Fruit fly (Drosophila melanogaster) whole organism, embryonic: ENCODE measurements around the gene MtnB.
A peak's percentile ranks its signal among the peaks of the same experiment; 100 is the strongest.

Experiments
- Blimp-1 ChIP-seq: fragments of 200-800 bp; sonication (Bioruptor generic); optimal IDR thresholded peaks from 3 replicates; lab custom pipeline; 2018; ENCODE audit warnings: missing biosample characterization, missing genetic modification characterization, mild to moderate bottlenecking, moderate library complexity, missing genetic modification reagents
- BtbVII ChIP-seq: fragments of 200-800 bp; sonication (Bioruptor generic); optimal IDR thresholded peaks from 3 replicates; lab custom pipeline; 2017; ENCODE audit warnings: missing biosample characterization, mild to moderate bottlenecking, missing genetic modification characterization
- CG11093 ChIP-seq: fragments of 200-800 bp; sonication (Bioruptor generic); IDR thresholded peaks from 3 replicates; pipeline ENCODE4 v1.3.6; 2022; ENCODE audit warnings: missing biosample characterization, missing genetic modification characterization
- CG11398 ChIP-seq: fragments of 200-800 bp; sonication (Bioruptor generic); optimal IDR thresholded peaks from 2 replicates; lab custom pipeline; 2016; ENCODE audit warnings: missing biosample characterization, missing genetic modification characterization
- CG12744 ChIP-seq: fragments of 200-800 bp; sonication (Bioruptor generic); optimal IDR thresholded peaks from 2 replicates; lab custom pipeline; 2016; ENCODE audit warnings: missing biosample characterization, missing genetic modification characterization
- CG13296 ChIP-seq: fragments of 200-800 bp; sonication (Bioruptor generic); optimal IDR thresholded peaks from 3 replicates; lab custom pipeline; 2018; ENCODE audit warnings: missing biosample characterization, mild to moderate bottlenecking, missing genetic modification characterization
- CG13775 ChIP-seq: fragments of 200-800 bp; sonication (Bioruptor generic); optimal IDR thresholded peaks from 3 replicates; lab custom pipeline; 2017; ENCODE audit warnings: missing biosample characterization, mild to moderate bottlenecking, missing genetic modification characterization
- CG1529 ChIP-seq: fragments of 200-800 bp; sonication (Bioruptor generic); optimal IDR thresholded peaks from 3 replicates; lab custom pipeline; 2018; ENCODE audit warnings: missing biosample characterization, missing genetic modification characterization
- CG17568 ChIP-seq: fragments of 200-800 bp; sonication (Bioruptor generic); optimal IDR thresholded peaks from 2 replicates; lab custom pipeline; 2018; ENCODE audit warnings: missing biosample characterization, mild to moderate bottlenecking, missing genetic modification characterization, moderate library complexity
- CG2199 ChIP-seq: fragments of 200-800 bp; sonication (Bioruptor generic); IDR thresholded peaks from 3 replicates; pipeline ENCODE4 v1.3.6; 2022; ENCODE audit warnings: missing biosample characterization, missing genetic modification characterization
- CG2875 ChIP-seq: fragments of 200-800 bp; sonication (Bioruptor generic); optimal IDR thresholded peaks from 2 replicates; lab custom pipeline; 2017; ENCODE audit warnings: missing biosample characterization, mild to moderate bottlenecking, missing genetic modification characterization, missing genetic modification reagents
- CG3065 ChIP-seq: fragments of 200-800 bp; sonication (Bioruptor generic); optimal IDR thresholded peaks from 2 replicates; lab custom pipeline; 2016; ENCODE audit warnings: missing biosample characterization, missing genetic modification characterization
- CG33557 ChIP-seq: fragments of 200-800 bp; sonication (Bioruptor generic); optimal IDR thresholded peaks from 2 replicates; lab custom pipeline; 2019; ENCODE audit warnings: missing biosample characterization, mild to moderate bottlenecking, missing genetic modification characterization, moderate library complexity
- CG3407 ChIP-seq: fragments of 200-800 bp; sonication (Bioruptor generic); optimal IDR thresholded peaks from 2 replicates; lab custom pipeline; 2018; ENCODE audit warnings: missing biosample characterization, mild to moderate bottlenecking, missing genetic modification characterization
- CG4707 ChIP-seq: fragments of 200-800 bp; sonication (Bioruptor generic); optimal IDR thresholded peaks from 2 replicates; lab custom pipeline; 2018; ENCODE audit warnings: missing biosample characterization, mild to moderate bottlenecking, missing genetic modification characterization, moderate library complexity
- CG6813 ChIP-seq: fragments of 200-800 bp; sonication (Bioruptor generic); optimal IDR thresholded peaks from 2 replicates; lab custom pipeline; 2017; ENCODE audit warnings: missing biosample characterization, missing genetic modification characterization, mild to moderate bottlenecking, moderate library complexity, missing genetic modification reagents
- CG8281 ChIP-seq: fragments of 200-800 bp; sonication (Bioruptor generic); optimal IDR thresholded peaks from 2 replicates; lab custom pipeline; 2018; ENCODE audit warnings: missing biosample characterization, mild to moderate bottlenecking, missing genetic modification characterization, moderate library complexity
- CG8359 ChIP-seq: fragments of 200-800 bp; sonication (Bioruptor generic); optimal IDR thresholded peaks from 2 replicates; lab custom pipeline; 2017; ENCODE audit warnings: missing biosample characterization, mild to moderate bottlenecking, missing genetic modification characterization, borderline replicate concordance
- CG9727 ChIP-seq: fragments of 200-800 bp; sonication (Bioruptor generic); optimal IDR thresholded peaks from 3 replicates; lab custom pipeline; 2017; ENCODE audit warnings: missing biosample characterization, mild to moderate bottlenecking, missing genetic modification characterization
- Camta ChIP-seq: fragments of 200-800 bp; sonication (Bioruptor generic); optimal IDR thresholded peaks from 2 replicates; lab custom pipeline; 2016; ENCODE audit warnings: missing biosample characterization, missing genetic modification characterization
- D ChIP-seq, 2 experiments: fragments of 200-800 bp in 1 of 2; fragments of >200 bp in 1 of 2; sonication (Bioruptor generic) in 1 of 2; optimal IDR thresholded peaks; 2 replicates in 1 of 2; 3 replicates in 1 of 2; lab custom pipeline; 2017; ENCODE audit warnings: mild to moderate bottlenecking in 1 of 2, missing biosample characterization in 1 of 2, missing genetic modification characterization in 1 of 2, missing genetic modification reagents in 1 of 2
- D19A ChIP-seq: fragments of 200-800 bp; optimal IDR thresholded peaks from 3 replicates; lab custom pipeline; 2019; ENCODE audit warnings: missing biosample characterization, mild to moderate bottlenecking, missing genetic modification characterization, moderate library complexity
- Fer2 ChIP-seq: fragments of 200-800 bp; sonication (Bioruptor generic); optimal IDR thresholded peaks from 2 replicates; lab custom pipeline; 2018; ENCODE audit warnings: missing biosample characterization, mild to moderate bottlenecking, missing genetic modification characterization, moderate library complexity
- Hr39 ChIP-seq: fragments of >200 bp; optimal IDR thresholded peaks from 2 replicates; lab custom pipeline; 2017
- Hr78 ChIP-seq, 2 experiments: fragments of 200-800 bp in 1 of 2; fragments of >200 bp in 1 of 2; sonication (Bioruptor generic) in 1 of 2; optimal IDR thresholded peaks; 2 replicates each; lab custom pipeline; 2017 to 2019; ENCODE audit warnings: missing biosample characterization in 2 of 2, missing genetic modification characterization in 2 of 2, mild to moderate bottlenecking in 1 of 2, moderate library complexity in 1 of 2
- MTF-1 ChIP-seq: fragments of 200-800 bp; sonication (Bioruptor generic); optimal IDR thresholded peaks from 2 replicates; lab custom pipeline; 2018; ENCODE audit warnings: missing biosample characterization, mild to moderate bottlenecking, missing genetic modification characterization, borderline replicate concordance
- NC2α ChIP-seq: fragments of 200-800 bp; sonication (Bioruptor generic); optimal IDR thresholded peaks from 2 replicates; lab custom pipeline; 2016; ENCODE audit warnings: missing biosample characterization, missing genetic modification characterization
- NC2β ChIP-seq: fragments of 200-800 bp; sonication (Bioruptor generic); optimal IDR thresholded peaks from 2 replicates; lab custom pipeline; 2016; ENCODE audit warnings: missing biosample characterization, missing genetic modification characterization
- NFAT ChIP-seq: fragments of 200-800 bp; sonication (Bioruptor generic); IDR thresholded peaks from 2 replicates; pipeline ENCODE4 v1.3.6; 2022; ENCODE audit warnings: missing biosample characterization, missing genetic modification characterization
- Opbp ChIP-seq: fragments of 200-800 bp; sonication (Bioruptor generic); IDR thresholded peaks from 3 replicates; pipeline ENCODE4 v1.3.6; 2022; ENCODE audit warnings: missing biosample characterization, missing genetic modification characterization; ENCODE audit not compliant: partially characterized antibody
- Ptx1 ChIP-seq: fragments of 200-800 bp; sonication (Bioruptor generic); IDR thresholded peaks from 2 replicates; pipeline ENCODE4 v1.3.6; 2022; ENCODE audit warnings: missing biosample characterization, missing genetic modification characterization
- Six4 ChIP-seq: fragments of 200-800 bp; sonication (Bioruptor generic); optimal IDR thresholded peaks from 2 replicates; lab custom pipeline; 2016; ENCODE audit warnings: missing biosample characterization, missing genetic modification characterization
- Ssrp ChIP-seq: fragments of 200-800 bp; sonication (Bioruptor generic); optimal IDR thresholded peaks from 2 replicates; lab custom pipeline; 2018; ENCODE audit warnings: missing biosample characterization, mild to moderate bottlenecking, missing genetic modification characterization, moderate library complexity
- Trl ChIP-seq, 3 experiments: fragments of >200 bp in 2 of 3; fragments of 200-800 bp in 1 of 3; sonication (Bioruptor generic) in 1 of 3; optimal IDR thresholded peaks; 2 replicates in 1 of 3; 3 replicates in 2 of 3; lab custom pipeline; 2016 to 2017; ENCODE audit warnings: missing biosample characterization in 1 of 3, missing genetic modification characterization in 1 of 3
- Xbp1 ChIP-seq: fragments of 200-800 bp; sonication (Bioruptor generic); optimal IDR thresholded peaks from 3 replicates; lab custom pipeline; 2016; ENCODE audit warnings: missing biosample characterization, mild to moderate bottlenecking, missing genetic modification characterization
- fd102C ChIP-seq: fragments of 200-800 bp; sonication (Bioruptor generic); optimal IDR thresholded peaks from 2 replicates; lab custom pipeline; 2018; ENCODE audit warnings: missing biosample characterization, mild to moderate bottlenecking, missing genetic modification characterization, moderate library complexity
- fd64A ChIP-seq: fragments of 200-800 bp; sonication (Bioruptor generic); optimal IDR thresholded peaks from 3 replicates; lab custom pipeline; 2018; ENCODE audit warnings: missing biosample characterization, mild to moderate bottlenecking, missing genetic modification characterization
- lab ChIP-seq: fragments of 200-800 bp; sonication (Bioruptor generic); optimal IDR thresholded peaks from 3 replicates; lab custom pipeline; 2017; ENCODE audit warnings: missing biosample characterization, missing genetic modification characterization, mild to moderate bottlenecking, moderate library complexity, missing genetic modification reagents
- mirr ChIP-seq: fragments of 200-800 bp; sonication (Bioruptor generic); optimal IDR thresholded peaks from 3 replicates; lab custom pipeline; 2018; ENCODE audit warnings: missing biosample characterization, mild to moderate bottlenecking, missing genetic modification characterization
- row ChIP-seq: fragments of 200-800 bp; sonication (Bioruptor generic); IDR thresholded peaks from 3 replicates; pipeline ENCODE4 v1.3.6; 2022; ENCODE audit warnings: missing biosample characterization, missing genetic modification characterization
- scrt ChIP-seq: fragments of 200-800 bp; sonication (Bioruptor generic); optimal IDR thresholded peaks from 2 replicates; lab custom pipeline; 2018; ENCODE audit warnings: missing biosample characterization, mild to moderate bottlenecking, missing genetic modification characterization, moderate library complexity
- slou ChIP-seq: fragments of 200-800 bp; sonication (Bioruptor generic); optimal IDR thresholded peaks from 3 replicates; lab custom pipeline; 2016; ENCODE audit warnings: missing biosample characterization, missing genetic modification characterization
- sob ChIP-seq: fragments of 200-800 bp; sonication (Bioruptor generic); IDR thresholded peaks from 2 replicates; pipeline ENCODE4 v1.3.6; 2022; ENCODE audit warnings: missing biosample characterization, missing genetic modification characterization
- sqz ChIP-seq: fragments of 200-800 bp; sonication (Bioruptor generic); optimal IDR thresholded peaks from 3 replicates; lab custom pipeline; 2018; ENCODE audit warnings: missing biosample characterization, mild to moderate bottlenecking, missing genetic modification characterization
- trh ChIP-seq: fragments of 200-800 bp; sonication (Bioruptor generic); optimal IDR thresholded peaks from 2 replicates; lab custom pipeline; 2016; ENCODE audit warnings: missing biosample characterization, missing genetic modification characterization
- unc-4 ChIP-seq: fragments of 200-800 bp; sonication (Bioruptor generic); IDR thresholded peaks from 2 replicates; pipeline ENCODE4 v1.3.6; 2022; ENCODE audit warnings: missing biosample characterization, missing genetic modification characterization; ENCODE audit not compliant: partially characterized antibody
- z ChIP-seq: fragments of 200-800 bp; sonication (Bioruptor generic); IDR thresholded peaks from 3 replicates; pipeline ENCODE4 v1.3.6; 2022; ENCODE audit warnings: missing biosample characterization, missing genetic modification characterization

The MtnB gene

dm6 chr3R:20542283-20543144 is 39.0 kb upstream of the MtnB start (continued):
- TF ChIP-seq NC2α (GFP tag; lab: Kevin White, UChicago) (no peak), trh (GFP tag; lab: Kevin White, UChicago) (no peak), CG8359 (GFP tag; lab: Kevin White, UChicago) (peak; percentile 5), fd64A (peak; percentile 17), scrt (GFP tag; lab: Kevin White, UChicago) (peak; percentile 47), CG9727 (GFP tag; lab: Kevin White, UChicago) (peak; percentile 73), CG3407 (GFP tag; lab: Kevin White, UChicago) (peak; percentile 51), D (optimal IDR thresholded peaks at IDR 0.05; lab: Kevin White, UChicago) (no peak), D (GFP tag; optimal IDR thresholded peaks at IDR 0.05; lab: Kevin White, UChicago) (peak; percentile 58), mirr (GFP tag; lab: Kevin White, UChicago) (no peak), Six4 (GFP tag; lab: Kevin White, UChicago) (peak; percentile 34), Camta (GFP tag; lab: Kevin White, UChicago) (peak; percentile 18), CG2875 (GFP tag; lab: Kevin White, UChicago) (peak; percentile 58), CG13296 (peak; percentile 17), Ptx1 (GFP tag; lab: Robert Waterston, UW) (no peak), CG4707 (GFP tag; lab: Kevin White, UChicago) (peak; percentile 60), Xbp1 (GFP tag; lab: Kevin White, UChicago) (no peak), lab (GFP tag; lab: Kevin White, UChicago) (peak; percentile 7), Hr39 (lab: Kevin White, UChicago) (no peak), unc-4 (GFP tag; lab: Robert Waterston, UW) (no peak), Opbp (no peak), MTF-1 (GFP tag; lab: Kevin White, UChicago) (peak; percentile 70), sob (GFP tag; lab: Robert Waterston, UW) (peak; percentile 49), CG11398 (GFP tag; lab: Kevin White, UChicago) (peak; percentile 48), CG11093 (GFP tag; lab: Robert Waterston, UW) (no peak), BtbVII (GFP tag; lab: Kevin White, UChicago) (no peak), z (GFP tag; lab: Robert Waterston, UW) (peak; percentile 52; the same call in 1 of the 3 replicates), sqz (GFP tag; lab: Kevin White, UChicago) (no peak), CG17568 (peak; percentile 42), fd102C (GFP tag; lab: Kevin White, UChicago) (peak; percentile 75), CG12744 (no peak), Fer2 (tag; lab: Kevin White, UChicago) (peak; percentile 18), CG6813 (GFP tag; lab: Kevin White, UChicago) (peak; percentile 77), CG33557 (GFP tag; lab: Kevin White, UChicago) (peak; percentile 84), row (GFP tag; lab: Robert Waterston, UW) (0 out of 3 replicates have a peak, but pooled peaks have one; percentile 24), Hr78 (GFP tag; optimal IDR thresholded peaks at IDR 0.05; lab: Kevin White, UChicago) (peak in 1 of 2 experiments; percentile 31), D19A (tag; lab: Kevin White, UChicago) (peak; percentile 30), Trl (optimal IDR thresholded peaks at IDR 0.05; lab: Kevin White, UChicago) (no peak), Trl (GFP tag; optimal IDR thresholded peaks at IDR 0.05; lab: Kevin White, UChicago) (peak; percentile 34), CG2199 (GFP tag; lab: Robert Waterston, UW) (no peak), CG13775 (GFP tag; lab: Kevin White, UChicago) (no peak), NC2β (GFP tag; lab: Kevin White, UChicago) (no peak), CG8281 (peak; percentile 16), slou (peak; percentile 30), CG1529 (GFP tag; lab: Kevin White, UChicago) (peak; percentile 71), NFAT (GFP tag; lab: Robert Waterston, UW) (no peak), Blimp-1 (peak; percentile 52), Ssrp (tag; lab: Kevin White, UChicago) (no peak), CG3065 (GFP tag; lab: Kevin White, UChicago) (peak; percentile 9)
